Worm (Caenorhabditis elegans) whole organism, L4 larva: ENCODE measurements around the gene C40H1.7.

Experiments used
- lin-15B ChIP-seq: fragments of 150-350 bp; sonication (generic microtip); optimal IDR thresholded peaks from 3 replicates; lab custom pipeline; 2014; ENCODE audit warnings: missing biosample characterization, missing genetic modification characterization
- mdt-29 ChIP-seq: fragments of 200-800 bp; sonication (Bioruptor generic); IDR thresholded peaks from 2 replicates; pipeline ENCODE4 v1.3.6; 2022; ENCODE audit warnings: missing genetic modification reagents, missing genetic modification characterization, missing compliant biosample characterization
- mxl-3 ChIP-seq: fragments of 200-800 bp; sonication (Bioruptor generic); optimal IDR thresholded peaks from 2 replicates; lab custom pipeline; 2018; ENCODE audit warnings: mild to moderate bottlenecking, missing genetic modification characterization, missing compliant biosample characterization
- nhr-11 ChIP-seq: fragments of 150-350 bp; optimal IDR thresholded peaks from 2 replicates; lab custom pipeline; 2014; ENCODE audit warnings: missing biosample characterization, missing genetic modification characterization
- nhr-6 ChIP-seq: fragments of 150-350 bp; optimal IDR thresholded peaks from 2 replicates; lab custom pipeline; 2014; ENCODE audit warnings: missing biosample characterization, missing genetic modification characterization
- pqm-1 ChIP-seq: sonication (generic microtip); optimal IDR thresholded peaks from 2 replicates; lab custom pipeline; 2017; ENCODE audit warnings: missing biosample characterization, missing genetic modification characterization

- TF ChIP-seq pqm-1 (tag; lab: Kevin White, UChicago), result no peak
- no peak for TF ChIP-seq mxl-3 (GFP tag; lab: Kevin White, UChicago)
- no peak for TF ChIP-seq nhr-6
- no peak for TF ChIP-seq lin-15B
- TF ChIP-seq nhr-11, result no peak
- TF ChIP-seq mdt-29 (GFP tag; lab: Robert Waterston, UW), result no peak
Observed at ce11 chrIII:9340025-9340424, 15.2 kb downstream of the C40H1.7 start.
